Worm (Caenorhabditis elegans) whole organism, young adult: ENCODE measurements around the gene ptc-1.
A peak's percentile ranks its signal among the peaks of the same experiment; 100 is the strongest.

ENCODE experiments used
- B0019.2 ChIP-seq: fragments of 200-800 bp; sonication (Bioruptor generic); conservative IDR thresholded peaks from 2 replicates; pipeline ENCODE4 v1.3.6; 2022; ENCODE audit warnings: missing genetic modification reagents, missing genetic modification characterization, missing compliant biosample characterization
- B0261.1 ChIP-seq: sonication (generic microtip); optimal IDR thresholded peaks from 2 replicates; lab custom pipeline; 2016; ENCODE audit warnings: mild to moderate bottlenecking, missing genetic modification characterization, moderate library complexity, missing compliant biosample characterization
- F10E7.11 ChIP-seq: sonication (generic microtip); optimal IDR thresholded peaks from 2 replicates; lab custom pipeline; 2017; ENCODE audit warnings: mild to moderate bottlenecking, missing genetic modification characterization, moderate library complexity, missing compliant biosample characterization
- F23B12.7 ChIP-seq: sonication (generic microtip); optimal IDR thresholded peaks from 2 replicates; lab custom pipeline; 2017; ENCODE audit warnings: missing genetic modification characterization, mild to moderate bottlenecking, missing compliant biosample characterization, antibody characterized with exemption, moderate library complexity; ENCODE audit not compliant: insufficient read depth
- F33H1.4 ChIP-seq: fragments of 200-800 bp; sonication (Bioruptor generic); IDR thresholded peaks from 2 replicates; pipeline ENCODE4 v1.3.6; 2022; ENCODE audit warnings: missing genetic modification reagents, missing genetic modification characterization, missing compliant biosample characterization
- F49E8.2 ChIP-seq: sonication (generic microtip); optimal IDR thresholded peaks from 3 replicates; lab custom pipeline; 2017; ENCODE audit warnings: missing genetic modification characterization, mild to moderate bottlenecking, missing compliant biosample characterization, antibody characterized with exemption, moderate library complexity; ENCODE audit not compliant: insufficient read depth
- K11D2.4 ChIP-seq: fragments of 200-800 bp; sonication (Bioruptor generic); IDR thresholded peaks from 2 replicates; pipeline ENCODE4 v1.3.6; 2022; ENCODE audit warnings: missing genetic modification reagents, missing genetic modification characterization, missing compliant biosample characterization
- K12H6.12 ChIP-seq: fragments of 200-800 bp; sonication (Bioruptor generic); optimal IDR thresholded peaks from 2 replicates; lab custom pipeline; 2018; ENCODE audit warnings: mild to moderate bottlenecking, missing genetic modification characterization, missing compliant biosample characterization
- T07F8.4 ChIP-seq: sonication (generic microtip); optimal IDR thresholded peaks from 2 replicates; lab custom pipeline; 2016; ENCODE audit warnings: mild to moderate bottlenecking, missing genetic modification characterization, moderate library complexity, missing compliant biosample characterization
- Y53G8AR.9 ChIP-seq: fragments of 200-800 bp; sonication (Bioruptor generic); conservative IDR thresholded peaks from 2 replicates; pipeline ENCODE4 v1.3.6; 2022; ENCODE audit warnings: missing genetic modification reagents, missing genetic modification characterization, missing compliant biosample characterization
- Y79H2A.3 ChIP-seq: fragments of 200-800 bp; sonication (Bioruptor generic); conservative IDR thresholded peaks from 2 replicates; pipeline ENCODE4 v1.3.6; 2022; ENCODE audit warnings: missing genetic modification reagents, missing genetic modification characterization, missing compliant biosample characterization
- aptf-2 ChIP-seq: fragments of 200-800 bp; sonication (Bioruptor generic); conservative IDR thresholded peaks from 2 replicates; pipeline ENCODE4 v1.3.6; 2022; ENCODE audit warnings: missing genetic modification reagents, missing genetic modification characterization, missing compliant biosample characterization
- aptf-3 ChIP-seq: fragments of 200-800 bp; sonication (Bioruptor generic); IDR thresholded peaks from 2 replicates; pipeline ENCODE4 v1.3.6; 2022; ENCODE audit warnings: missing genetic modification characterization, missing compliant biosample characterization
- athp-1 ChIP-seq: sonication (generic microtip); optimal IDR thresholded peaks from 2 replicates; lab custom pipeline; 2017; ENCODE audit warnings: mild to moderate bottlenecking, missing genetic modification characterization, missing compliant biosample characterization
- attf-3 ChIP-seq: fragments of 200-800 bp; sonication (Bioruptor generic); conservative IDR thresholded peaks from 2 replicates; pipeline ENCODE4 v1.3.6; 2022; ENCODE audit warnings: missing genetic modification reagents, missing genetic modification characterization, missing compliant biosample characterization
- bed-1 ChIP-seq: fragments of 200-800 bp; sonication (Bioruptor generic); IDR thresholded peaks from 2 replicates; pipeline ENCODE4 v1.3.6; 2022; ENCODE audit warnings: missing genetic modification reagents, missing genetic modification characterization, missing compliant biosample characterization
- bed-2 ChIP-seq: fragments of 200-800 bp; sonication (Bioruptor generic); IDR thresholded peaks from 2 replicates; pipeline ENCODE4 v1.3.6; 2022; ENCODE audit warnings: missing genetic modification reagents, missing genetic modification characterization, missing compliant biosample characterization
- cebp-2 ChIP-seq: fragments of 200-800 bp; sonication (Bioruptor generic); IDR thresholded peaks from 2 replicates; pipeline ENCODE4 v1.3.6; 2022; ENCODE audit warnings: missing genetic modification characterization, missing compliant biosample characterization
- ceh-100 ChIP-seq: fragments of 200-800 bp; sonication (Bioruptor generic); IDR thresholded peaks from 2 replicates; pipeline ENCODE4 v1.3.6; 2022; ENCODE audit warnings: missing genetic modification reagents, missing genetic modification characterization, missing compliant biosample characterization
- egl-18 ChIP-seq: fragments of 200-800 bp; sonication (Bioruptor generic); IDR thresholded peaks from 2 replicates; pipeline ENCODE4 v1.3.6; 2022; ENCODE audit warnings: missing genetic modification reagents, missing genetic modification characterization, missing compliant biosample characterization
- egrh-3 ChIP-seq: fragments of 200-800 bp; sonication (Bioruptor generic); IDR thresholded peaks from 2 replicates; pipeline ENCODE4 v1.3.6; 2022; ENCODE audit warnings: missing genetic modification reagents, missing genetic modification characterization, missing compliant biosample characterization
- ets-4 ChIP-seq: fragments of 200-800 bp; sonication (Bioruptor generic); optimal IDR thresholded peaks from 2 replicates; lab custom pipeline; 2018; ENCODE audit warnings: mild to moderate bottlenecking, missing genetic modification characterization, missing compliant biosample characterization
- fkh-3 ChIP-seq: sonication (generic microtip); optimal IDR thresholded peaks from 2 replicates; lab custom pipeline; 2016; ENCODE audit warnings: mild to moderate bottlenecking, missing genetic modification characterization, missing compliant biosample characterization
- hmg-1.2 ChIP-seq: fragments of 200-800 bp; sonication (Bioruptor generic); IDR thresholded peaks from 2 replicates; pipeline ENCODE4 v1.3.6; 2022; ENCODE audit warnings: missing genetic modification reagents, missing genetic modification characterization, missing compliant biosample characterization
- lin-40 ChIP-seq: sonication (generic microtip); optimal IDR thresholded peaks from 2 replicates; lab custom pipeline; 2016; ENCODE audit warnings: missing genetic modification characterization, mild to moderate bottlenecking, missing compliant biosample characterization, missing genotype, missing genetic modification reagents
- lsy-27 ChIP-seq: sonication (generic microtip); optimal IDR thresholded peaks from 2 replicates; lab custom pipeline; 2017; ENCODE audit warnings: missing genetic modification characterization, mild to moderate bottlenecking, missing compliant biosample characterization, antibody characterized with exemption, missing genotype, borderline replicate concordance; ENCODE audit not compliant: insufficient read depth
- mcd-1 ChIP-seq: fragments of 200-800 bp; sonication (Bioruptor generic); IDR thresholded peaks from 2 replicates; pipeline ENCODE4 v1.3.6; 2022; ENCODE audit warnings: missing genetic modification reagents, missing genetic modification characterization, missing compliant biosample characterization
- mel-28 ChIP-seq: sonication (generic microtip); optimal IDR thresholded peaks from 2 replicates; lab custom pipeline; 2016; ENCODE audit warnings: borderline replicate concordance, mild to moderate bottlenecking, missing genetic modification characterization, missing compliant biosample characterization
- mxl-1 ChIP-seq: sonication (generic microtip); optimal IDR thresholded peaks from 2 replicates; lab custom pipeline; 2016; ENCODE audit warnings: missing genetic modification characterization, missing compliant biosample characterization
- nfya-1 ChIP-seq: sonication (generic microtip); optimal IDR thresholded peaks from 2 replicates; lab custom pipeline; 2017; ENCODE audit warnings: antibody characterized with exemption, missing compliant biosample characterization, missing genetic modification characterization, borderline replicate concordance; ENCODE audit not compliant: insufficient read depth
- nhr-27 ChIP-seq: fragments of 200-800 bp; sonication (Bioruptor generic); optimal IDR thresholded peaks from 2 replicates; lab custom pipeline; 2018; ENCODE audit warnings: mild to moderate bottlenecking, missing genetic modification characterization, moderate library complexity, missing compliant biosample characterization
- nhr-80 ChIP-seq: sonication (generic microtip); optimal IDR thresholded peaks from 2 replicates; lab custom pipeline; 2016; ENCODE audit warnings: missing genetic modification characterization, missing compliant biosample characterization
- sdz-38 ChIP-seq: sonication (generic microtip); optimal IDR thresholded peaks from 2 replicates; lab custom pipeline; 2016; ENCODE audit warnings: missing genotype, missing genetic modification characterization, missing compliant biosample characterization
- sea-2 ChIP-seq: fragments of 200-800 bp; sonication (Bioruptor generic); IDR thresholded peaks from 2 replicates; pipeline ENCODE4 v1.3.6; 2022; ENCODE audit warnings: missing genetic modification characterization, missing compliant biosample characterization
- snpc-1.1 ChIP-seq: sonication (generic microtip); optimal IDR thresholded peaks from 2 replicates; lab custom pipeline; 2017; ENCODE audit warnings: missing genetic modification characterization, mild to moderate bottlenecking, missing compliant biosample characterization, antibody characterized with exemption, moderate library complexity, missing genotype, missing genetic modification reagents; ENCODE audit not compliant: insufficient read depth
- snpc-3.4 ChIP-seq: sonication (generic microtip); optimal IDR thresholded peaks from 2 replicates; lab custom pipeline; 2017; ENCODE audit warnings: missing genetic modification characterization, mild to moderate bottlenecking, missing compliant biosample characterization, antibody characterized with exemption, moderate library complexity, missing genotype, missing genetic modification reagents
- snpc-4 ChIP-seq, 5 experiments: fragments of 150-350 bp in 1 of 5; sonication (generic microtip) in 4 of 5; optimal IDR thresholded peaks; 2 replicates each; lab custom pipeline; 2014 to 2018; ENCODE audit warnings: missing genetic modification characterization in 5 of 5, missing biosample characterization in 3 of 5, antibody characterized with exemption in 2 of 5, mild to moderate bottlenecking in 2 of 5, missing compliant biosample characterization in 2 of 5, missing genotype in 2 of 5, moderate library complexity in 2 of 5, missing genetic modification reagents in 1 of 5
- somi-1 ChIP-seq: fragments of 200-800 bp; sonication (Bioruptor generic); optimal IDR thresholded peaks from 2 replicates; lab custom pipeline; 2018; ENCODE audit warnings: mild to moderate bottlenecking, missing genetic modification characterization, missing compliant biosample characterization
- tbp1 ChIP-seq: fragments of 200-800 bp; sonication (Bioruptor generic); optimal IDR thresholded peaks from 2 replicates; lab custom pipeline; 2018; ENCODE audit warnings: mild to moderate bottlenecking, missing genetic modification characterization, missing compliant biosample characterization
- xnd-1 ChIP-seq: sonication (generic microtip); optimal IDR thresholded peaks from 2 replicates; lab custom pipeline; 2016; ENCODE audit warnings: missing genotype, missing genetic modification reagents, missing genetic modification characterization, missing compliant biosample characterization
- ztf-18 ChIP-seq: sonication (generic microtip); optimal IDR thresholded peaks from 2 replicates; lab custom pipeline; 2016; ENCODE audit warnings: missing genotype, mild to moderate bottlenecking, missing genetic modification characterization, missing compliant biosample characterization
- ztf-26 ChIP-seq: sonication (generic microtip); optimal IDR thresholded peaks from 2 replicates; lab custom pipeline; 2017; ENCODE audit warnings: missing genetic modification characterization, missing compliant biosample characterization

The ptc-1 gene

ce11 chrII:7860221-7860928 lies 32.6 kb upstream of the ptc-1 start, which contains the start of gene lin-5 (continued):
- TF ChIP-seq nhr-27 = no peak
- no peak for TF ChIP-seq K12H6.12 (tag; lab: Kevin White, UChicago)
- peak; percentile 35 for TF ChIP-seq tbp1 (GFP tag; lab: Kevin White, UChicago)
- no peak for TF ChIP-seq snpc-4 (GFP tag; optimal IDR thresholded peaks at IDR 0.05; lab: Kevin White, UChicago)
- TF ChIP-seq snpc-4 (tag; optimal IDR thresholded peaks at IDR 0.05; lab: Kevin White, UChicago) = peak in 2 of 4 experiments; percentile 14 to 43
- TF ChIP-seq attf-3 (GFP tag; lab: Robert Waterston, UW) = peak; percentile 70
- TF ChIP-seq snpc-3.4 (tag; lab: Kevin White, UChicago) = peak; percentile 82
- TF ChIP-seq ztf-18 (tag; lab: Kevin White, UChicago) = peak; percentile 1
- TF ChIP-seq hmg-1.2 (GFP tag; lab: Robert Waterston, UW) = peak; percentile 67
- TF ChIP-seq lsy-27 (tag; lab: Kevin White, UChicago) = no peak

ce11 chrII:7863480-7864125 lies 29.4 kb upstream of the ptc-1 start:
- no peak for TF ChIP-seq egl-18 (GFP tag; lab: Robert Waterston, UW)
- TF ChIP-seq K12H6.12 (tag; lab: Kevin White, UChicago) = no peak
- no peak for TF ChIP-seq nfya-1 (tag; lab: Kevin White, UChicago)
- TF ChIP-seq ceh-100 (GFP tag; lab: Robert Waterston, UW) = 0 out of 2 replicates have a peak, but pooled peaks have one; percentile 10
- peak; percentile 71 for TF ChIP-seq F33H1.4 (GFP tag; lab: Robert Waterston, UW)
- peak; percentile 39 for TF ChIP-seq mcd-1 (GFP tag; lab: Robert Waterston, UW)
- TF ChIP-seq B0019.2 (GFP tag; lab: Robert Waterston, UW) = no peak
- no peak for TF ChIP-seq somi-1
- TF ChIP-seq Y53G8AR.9 (GFP tag; lab: Robert Waterston, UW) = 0 out of 2 replicates have a peak, but pooled peaks have one; percentile 58
- 0 out of 2 replicates have a peak, but pooled peaks have one; percentile 25 for TF ChIP-seq Y79H2A.3 (GFP tag; lab: Robert Waterston, UW)
- no peak for TF ChIP-seq B0261.1 (tag; lab: Kevin White, UChicago)
- no peak for TF ChIP-seq snpc-4 (GFP tag; optimal IDR thresholded peaks at IDR 0.05; lab: Kevin White, UChicago)
- TF ChIP-seq snpc-4 (tag; optimal IDR thresholded peaks at IDR 0.05; lab: Kevin White, UChicago) = no peak
- TF ChIP-seq athp-1 (tag; lab: Kevin White, UChicago) = peak; percentile 25
- no peak for TF ChIP-seq aptf-3 (GFP tag; lab: Robert Waterston, UW)
- no peak for TF ChIP-seq bed-1 (GFP tag; lab: Robert Waterston, UW)
- 0 out of 2 replicates have a peak, but pooled peaks have one; percentile 17 for TF ChIP-seq hmg-1.2 (GFP tag; lab: Robert Waterston, UW)
- no peak for TF ChIP-seq sdz-38
- TF ChIP-seq ztf-26 (tag; lab: Kevin White, UChicago) = no peak
- no peak for TF ChIP-seq T07F8.4 (tag; lab: Kevin White, UChicago)
- no peak for TF ChIP-seq fkh-3 (tag; lab: Kevin White, UChicago)
- TF ChIP-seq nhr-27 = no peak
- TF ChIP-seq cebp-2 = no peak
- TF ChIP-seq egrh-3 (GFP tag; lab: Robert Waterston, UW) = peak; percentile 79; the same call in 1 of the 2 replicates
- no peak for TF ChIP-seq aptf-2
- TF ChIP-seq F10E7.11 = no peak
- TF ChIP-seq ets-4 (GFP tag; lab: Kevin White, UChicago) = no peak
- TF ChIP-seq K11D2.4 (GFP tag; lab: Robert Waterston, UW) = no peak
- TF ChIP-seq ztf-18 (tag; lab: Kevin White, UChicago) = no peak
- no peak for TF ChIP-seq F23B12.7 (tag; lab: Kevin White, UChicago)
- no peak for TF ChIP-seq bed-2 (GFP tag; lab: Robert Waterston, UW)
- no peak for TF ChIP-seq sea-2 (GFP tag; lab: Robert Waterston, UW)
- TF ChIP-seq mel-28 (tag; lab: Kevin White, UChicago) = no peak
- no peak for TF ChIP-seq snpc-1.1 (tag; lab: Kevin White, UChicago)
- no peak for TF ChIP-seq F49E8.2 (tag; lab: Kevin White, UChicago)
- no peak for TF ChIP-seq lin-40 (tag; lab: Kevin White, UChicago)
- TF ChIP-seq mxl-1 (tag; lab: Kevin White, UChicago) = no peak
- TF ChIP-seq xnd-1 (tag; lab: Kevin White, UChicago) = no peak
- no peak for TF ChIP-seq nhr-80 (tag; lab: Kevin White, UChicago)
